Worm (Caenorhabditis elegans) whole organism, mixed stage, embryonic: Measurements from ENCODE around the gene ZK673.2.

ENCODE experiments used
- drap-1 ChIP-seq: fragments of 200-800 bp; sonication (Bioruptor generic); optimal IDR thresholded peaks from 3 replicates; lab custom pipeline; 2018; ENCODE audit warnings: mild to moderate bottlenecking, missing genetic modification characterization, missing compliant biosample characterization
- lsy-2 ChIP-seq: fragments of 150-350 bp; optimal IDR thresholded peaks from 2 replicates; lab custom pipeline; 2014; ENCODE audit warnings: missing biosample characterization, missing genetic modification characterization
- mep-1 ChIP-seq: fragments of 150-350 bp; optimal IDR thresholded peaks from 2 replicates; lab custom pipeline; 2017; ENCODE audit warnings: missing biosample characterization, missing genetic modification reagents, missing genetic modification characterization, inconsistent platforms
- nhr-76 ChIP-seq: sonication (generic microtip); optimal IDR thresholded peaks from 2 replicates; lab custom pipeline; 2017; ENCODE audit warnings: missing biosample characterization, missing genetic modification characterization

- TF ChIP-seq lsy-2 (no peak), drap-1 (no peak), nhr-76 (tag; lab: Kevin White, UChicago) (no peak), mep-1 (tag; lab: Kevin White, UChicago) (no peak)
Observed at ce11 chrII:10479348-10479747, 31.3 kb downstream of the ZK673.2 start, which contains the start of gene clec-59.
